Worm (Caenorhabditis elegans) whole organism, L2 larva: ENCODE data around the gene CC8.3.

Experiments used
- C34F6.9 ChIP-seq: fragments of 150-350 bp; optimal IDR thresholded peaks from 2 replicates; lab custom pipeline; 2014; ENCODE audit warnings: missing biosample characterization, missing genetic modification characterization
- F13H6.1 ChIP-seq: sonication (generic microtip); optimal IDR thresholded peaks from 2 replicates; lab custom pipeline; 2016; ENCODE audit warnings: missing genetic modification characterization, missing compliant biosample characterization
- R02D3.7 ChIP-seq: fragments of 150-350 bp; optimal IDR thresholded peaks from 2 replicates; lab custom pipeline; 2014; ENCODE audit warnings: missing biosample characterization, missing genetic modification characterization
- Y55F3AM.14 ChIP-seq: fragments of 200-800 bp; sonication (Bioruptor generic); optimal IDR thresholded peaks from 2 replicates; lab custom pipeline; 2018; ENCODE audit warnings: mild to moderate bottlenecking, missing genetic modification characterization, missing compliant biosample characterization
- ZK546.5 ChIP-seq: sonication (generic microtip); optimal IDR thresholded peaks from 2 replicates; lab custom pipeline; 2017; ENCODE audit warnings: missing biosample characterization, missing genetic modification characterization
- alr-1 ChIP-seq: fragments of 150-350 bp; optimal IDR thresholded peaks from 2 replicates; lab custom pipeline; 2014; ENCODE audit warnings: missing biosample characterization, missing genetic modification characterization
- aly-2 ChIP-seq: fragments of 150-350 bp; optimal IDR thresholded peaks from 2 replicates; lab custom pipeline; 2014; ENCODE audit warnings: missing biosample characterization, missing genetic modification characterization
- ama-1 ChIP-seq: fragments of 150-350 bp; optimal IDR thresholded peaks from 2 replicates; lab custom pipeline; 2018; ENCODE audit warnings: inconsistent platforms
- blmp-1 ChIP-seq: sonication (generic microtip); optimal IDR thresholded peaks from 2 replicates; lab custom pipeline; 2017; ENCODE audit warnings: missing genetic modification characterization, mild to moderate bottlenecking, missing compliant biosample characterization, antibody characterized with exemption, moderate library complexity; ENCODE audit not compliant: insufficient read depth
- ceh-16 ChIP-seq: fragments of 150-350 bp; optimal IDR thresholded peaks from 2 replicates; lab custom pipeline; 2014; ENCODE audit warnings: missing biosample characterization, missing genetic modification characterization
- ceh-82 ChIP-seq: fragments of 150-350 bp; optimal IDR thresholded peaks from 2 replicates; lab custom pipeline; 2014; ENCODE audit warnings: missing biosample characterization, missing genetic modification characterization
- crh-2 ChIP-seq: sonication (generic microtip); optimal IDR thresholded peaks from 2 replicates; lab custom pipeline; 2017; ENCODE audit warnings: missing biosample characterization, missing genetic modification characterization
- dmd-4 ChIP-seq: sonication (generic microtip); optimal IDR thresholded peaks from 2 replicates; lab custom pipeline; 2017; ENCODE audit warnings: missing biosample characterization, missing genetic modification characterization
- egl-27 ChIP-seq: sonication (generic microtip); optimal IDR thresholded peaks from 3 replicates; lab custom pipeline; 2017; ENCODE audit warnings: missing biosample characterization, missing genetic modification reagents, missing genetic modification characterization
- elt-1 ChIP-seq: fragments of 150-350 bp; optimal IDR thresholded peaks from 2 replicates; lab custom pipeline; 2014; ENCODE audit warnings: missing biosample characterization, missing genetic modification characterization
- elt-3 ChIP-seq: sonication (generic microtip); optimal IDR thresholded peaks from 2 replicates; lab custom pipeline; 2017; ENCODE audit warnings: missing biosample characterization, missing genetic modification characterization
- fos-1 ChIP-seq: fragments of 150-350 bp; optimal IDR thresholded peaks from 2 replicates; lab custom pipeline; 2014; ENCODE audit warnings: missing biosample characterization, missing genetic modification characterization
- gmeb-1 ChIP-seq: fragments of 150-350 bp; optimal IDR thresholded peaks from 2 replicates; lab custom pipeline; 2014; ENCODE audit warnings: missing biosample characterization, missing genetic modification characterization
- lin-11 ChIP-seq: fragments of 150-350 bp; sonication (generic microtip); optimal IDR thresholded peaks from 2 replicates; lab custom pipeline; 2014; ENCODE audit warnings: missing biosample characterization, missing genetic modification characterization, inconsistent platforms, mixed read lengths
- lin-13 ChIP-seq: fragments of 150-350 bp; optimal IDR thresholded peaks from 2 replicates; lab custom pipeline; 2014; ENCODE audit warnings: missing biosample characterization, missing genetic modification reagents, missing genetic modification characterization
- lin-39 ChIP-seq: fragments of 150-350 bp; optimal IDR thresholded peaks from 2 replicates; lab custom pipeline; 2014; ENCODE audit warnings: missing biosample characterization, missing genetic modification reagents, missing genetic modification characterization
- lsy-2 ChIP-seq, 2 experiments: fragments of 150-350 bp in 1 of 2; sonication (generic microtip) in 1 of 2; optimal IDR thresholded peaks; 2 replicates each; lab custom pipeline; 2014 to 2017; ENCODE audit warnings: missing biosample characterization in 2 of 2, missing genetic modification characterization in 2 of 2
- mab-5 ChIP-seq: fragments of 150-350 bp; optimal IDR thresholded peaks from 2 replicates; lab custom pipeline; 2014; ENCODE audit warnings: missing biosample characterization, missing genetic modification characterization
- mbf-1 ChIP-seq: sonication (generic microtip); optimal IDR thresholded peaks from 2 replicates; lab custom pipeline; 2017; ENCODE audit warnings: missing biosample characterization, missing genetic modification characterization
- mdl-1 ChIP-seq, 2 experiments: fragments of 150-350 bp in 1 of 2; sonication (generic microtip) in 1 of 2; optimal IDR thresholded peaks; 2 replicates each; lab custom pipeline; 2017; ENCODE audit warnings: missing biosample characterization in 2 of 2, missing genetic modification characterization in 2 of 2
- nhr-10 ChIP-seq: sonication (generic microtip); optimal IDR thresholded peaks from 2 replicates; lab custom pipeline; 2017; ENCODE audit warnings: missing biosample characterization, missing genetic modification characterization
- nhr-11 ChIP-seq: fragments of 150-350 bp; optimal IDR thresholded peaks from 2 replicates; lab custom pipeline; 2014; ENCODE audit warnings: missing biosample characterization, missing genetic modification characterization
- nhr-12 ChIP-seq: fragments of 150-350 bp; optimal IDR thresholded peaks from 2 replicates; lab custom pipeline; 2014; ENCODE audit warnings: missing biosample characterization, missing genetic modification characterization
- nhr-129 ChIP-seq: fragments of 150-350 bp; optimal IDR thresholded peaks from 2 replicates; lab custom pipeline; 2014; ENCODE audit warnings: missing biosample characterization, missing genetic modification characterization
- nhr-21 ChIP-seq: fragments of 150-350 bp; optimal IDR thresholded peaks from 2 replicates; lab custom pipeline; 2014; ENCODE audit warnings: missing biosample characterization, missing genetic modification characterization
- nhr-23 ChIP-seq: fragments of 150-350 bp; optimal IDR thresholded peaks from 2 replicates; lab custom pipeline; 2014; ENCODE audit warnings: missing biosample characterization, missing genetic modification reagents, missing genetic modification characterization
- nhr-237 ChIP-seq: fragments of 150-350 bp; optimal IDR thresholded peaks from 2 replicates; lab custom pipeline; 2014; ENCODE audit warnings: missing biosample characterization, missing genetic modification characterization
- nhr-25 ChIP-seq: fragments of 150-350 bp; sonication (generic microtip); optimal IDR thresholded peaks from 3 replicates; lab custom pipeline; 2014; ENCODE audit warnings: missing biosample characterization, missing genetic modification characterization
- nhr-6 ChIP-seq: fragments of 150-350 bp; optimal IDR thresholded peaks from 2 replicates; lab custom pipeline; 2014; ENCODE audit warnings: missing biosample characterization, missing genetic modification characterization
- nhr-77 ChIP-seq: fragments of 150-350 bp; optimal IDR thresholded peaks from 2 replicates; lab custom pipeline; 2014; ENCODE audit warnings: missing biosample characterization, missing genetic modification characterization
- peb-1 ChIP-seq: fragments of 150-350 bp; optimal IDR thresholded peaks from 2 replicates; lab custom pipeline; 2014; ENCODE audit warnings: missing biosample characterization, missing genetic modification characterization
- sem-4 ChIP-seq: fragments of 150-350 bp; optimal IDR thresholded peaks from 2 replicates; lab custom pipeline; 2014; ENCODE audit warnings: missing biosample characterization, missing genetic modification reagents, missing genetic modification characterization
- skn-1 ChIP-seq: sonication (generic microtip); optimal IDR thresholded peaks from 2 replicates; lab custom pipeline; 2017; ENCODE audit warnings: missing biosample characterization, missing genetic modification characterization
- sma-3 ChIP-seq: sonication (generic microtip); optimal IDR thresholded peaks from 2 replicates; lab custom pipeline; 2016; ENCODE audit warnings: missing genetic modification reagents, missing genetic modification characterization, missing compliant biosample characterization
- sma-9 ChIP-seq, 2 experiments: fragments of 150-350 bp in 1 of 2; sonication (generic microtip) in 1 of 2; optimal IDR thresholded peaks; 2 replicates each; lab custom pipeline; 2014 to 2016; ENCODE audit warnings: missing genetic modification characterization in 2 of 2, mild to moderate bottlenecking in 1 of 2, missing biosample characterization in 1 of 2, missing compliant biosample characterization in 1 of 2, missing genetic modification reagents in 1 of 2, moderate library complexity in 1 of 2
- snpc-4 ChIP-seq: fragments of 150-350 bp; optimal IDR thresholded peaks from 2 replicates; lab custom pipeline; 2014; ENCODE audit warnings: missing biosample characterization, missing genetic modification characterization
- unc-39 ChIP-seq: fragments of 150-350 bp; optimal IDR thresholded peaks from 2 replicates; lab custom pipeline; 2014; ENCODE audit warnings: missing biosample characterization, missing genetic modification characterization
- unc-55 ChIP-seq: fragments of 150-350 bp; sonication (generic microtip); optimal IDR thresholded peaks from 3 replicates; lab custom pipeline; 2014; ENCODE audit warnings: missing biosample characterization, missing genetic modification reagents, missing genetic modification characterization
- unc-62 ChIP-seq: fragments of 150-350 bp; optimal IDR thresholded peaks from 2 replicates; lab custom pipeline; 2014; ENCODE audit warnings: missing biosample characterization, missing genetic modification reagents, missing genetic modification characterization
- zag-1 ChIP-seq: fragments of 150-350 bp; optimal IDR thresholded peaks from 2 replicates; lab custom pipeline; 2014; ENCODE audit warnings: missing biosample characterization, missing genetic modification characterization
- ztf-1 ChIP-seq: fragments of 200-800 bp; sonication (Bioruptor generic); conservative IDR thresholded peaks from 2 replicates; pipeline ENCODE4 v1.3.6; 2022; ENCODE audit warnings: missing genetic modification characterization, missing compliant biosample characterization
- ztf-11 ChIP-seq: sonication (generic microtip); optimal IDR thresholded peaks from 2 replicates; lab custom pipeline; 2017; ENCODE audit warnings: missing biosample characterization, missing genetic modification characterization
- ztf-4 ChIP-seq: fragments of 150-350 bp; optimal IDR thresholded peaks from 2 replicates; lab custom pipeline; 2014; ENCODE audit warnings: missing biosample characterization, missing genetic modification characterization

CC8.3 gene

ce11 chrIV:3652223-3652622 is 10.1 kb upstream of the CC8.3 start:
- no peak for TF ChIP-seq nhr-6 (tag; lab: Kevin White, UChicago)
- peak; percentile 48 for TF ChIP-seq nhr-25
- TF ChIP-seq lsy-2 (tag; optimal IDR thresholded peaks at IDR 0.05; lab: Kevin White, UChicago), result peak in 1 of 2 experiments; percentile 15
- TF ChIP-seq nhr-129 (tag; lab: Kevin White, UChicago), result peak; percentile 93
- TF ChIP-seq nhr-21 (tag; lab: Kevin White, UChicago), result no peak
- peak in 1 of 2 experiments; percentile 8 for TF ChIP-seq mdl-1 (tag; optimal IDR thresholded peaks at IDR 0.05; lab: Kevin White, UChicago)
- TF ChIP-seq sma-9 (GFP tag; optimal IDR thresholded peaks at IDR 0.05; lab: Kevin White, UChicago), result peak; percentile 44
- no peak for TF ChIP-seq sma-9 (tag; optimal IDR thresholded peaks at IDR 0.05; lab: Kevin White, UChicago)
- TF ChIP-seq sma-3 (GFP tag; lab: Kevin White, UChicago), result peak; percentile 18
- TF ChIP-seq, all 48 proteins: peak for 6

- TF ChIP-seq aly-2 (tag; lab: Kevin White, UChicago) (no peak), ztf-11 (no peak), peb-1 (tag; lab: Kevin White, UChicago) (no peak), lin-39 (no peak), skn-1 (no peak), unc-55 (GFP tag; lab: Kevin White, UChicago) (no peak), ztf-4 (no peak), C34F6.9 (no peak), snpc-4 (no peak), nhr-21 (tag; lab: Kevin White, UChicago) (peak; percentile 82), ama-1 (lab: Kevin White, UChicago) (no peak), unc-62 (GFP tag; lab: Kevin White, UChicago) (no peak), R02D3.7 (tag; lab: Kevin White, UChicago) (no peak), nhr-23 (tag; lab: Kevin White, UChicago) (no peak), nhr-25 (peak; percentile 71), nhr-237 (no peak), zag-1 (tag; lab: Kevin White, UChicago) (no peak), nhr-11 (no peak), unc-39 (tag; lab: Kevin White, UChicago) (no peak), ceh-16 (tag; lab: Kevin White, UChicago) (no peak), lin-11 (tag; lab: Kevin White, UChicago) (no peak), egl-27 (tag; lab: Kevin White, UChicago) (peak; percentile 20), alr-1 (no peak), mdl-1 (tag; optimal IDR thresholded peaks at IDR 0.05; lab: Kevin White, UChicago) (peak; percentile 15 to 41), nhr-77 (no peak), nhr-129 (tag; lab: Kevin White, UChicago) (peak; percentile 81), ztf-1 (GFP tag; lab: Robert Waterston, UW) (no peak), F13H6.1 (tag; lab: Kevin White, UChicago) (peak; percentile 11), Y55F3AM.14 (peak; percentile 38), crh-2 (tag; lab: Kevin White, UChicago) (no peak), sma-3 (GFP tag; lab: Kevin White, UChicago) (peak; percentile 55), sma-9 (GFP tag; optimal IDR thresholded peaks at IDR 0.05; lab: Kevin White, UChicago) (peak; percentile 91), sma-9 (tag; optimal IDR thresholded peaks at IDR 0.05; lab: Kevin White, UChicago) (no peak), lin-13 (no peak), ceh-82 (tag; lab: Kevin White, UChicago) (no peak), nhr-6 (tag; lab: Kevin White, UChicago) (no peak), dmd-4 (tag; lab: Kevin White, UChicago) (no peak), mbf-1 (tag; lab: Kevin White, UChicago) (no peak), sem-4 (no peak), lsy-2 (tag; optimal IDR thresholded peaks at IDR 0.05; lab: Kevin White, UChicago) (peak in 1 of 2 experiments; percentile 15), gmeb-1 (tag; lab: Kevin White, UChicago) (peak; percentile 15), fos-1 (tag; lab: Kevin White, UChicago) (no peak), blmp-1 (tag; lab: Kevin White, UChicago) (peak; percentile 65), nhr-10 (tag; lab: Kevin White, UChicago) (no peak), mab-5 (no peak), nhr-12 (tag; lab: Kevin White, UChicago) (no peak), elt-3 (no peak), elt-1 (no peak), ZK546.5 (no peak)
- TF ChIP-seq, all 48 proteins: peak for 12
These were observed 6.6 kb upstream of the CC8.3 start, which contains the start of gene CC8.2 for ce11 chrIV:3648634-3649240. TSS of gene CC8.2 (minus strand) at chrIV:3648684.
